Worm (Caenorhabditis elegans) whole organism, L2 larva: ENCODE measurements around the gene K10C2.2.
A peak's percentile ranks its signal among the peaks of the same experiment; 100 is the strongest.

Experiments used
- C34F6.9 ChIP-seq: fragments of 150-350 bp; optimal IDR thresholded peaks from 2 replicates; lab custom pipeline; 2014; ENCODE audit warnings: missing biosample characterization, missing genetic modification characterization
- F13H6.1 ChIP-seq: sonication (generic microtip); optimal IDR thresholded peaks from 2 replicates; lab custom pipeline; 2016; ENCODE audit warnings: missing genetic modification characterization, missing compliant biosample characterization
- Y55F3AM.14 ChIP-seq: fragments of 200-800 bp; sonication (Bioruptor generic); optimal IDR thresholded peaks from 2 replicates; lab custom pipeline; 2018; ENCODE audit warnings: mild to moderate bottlenecking, missing genetic modification characterization, missing compliant biosample characterization
- alr-1 ChIP-seq: fragments of 150-350 bp; optimal IDR thresholded peaks from 2 replicates; lab custom pipeline; 2014; ENCODE audit warnings: missing biosample characterization, missing genetic modification characterization
- aly-2 ChIP-seq: fragments of 150-350 bp; optimal IDR thresholded peaks from 2 replicates; lab custom pipeline; 2014; ENCODE audit warnings: missing biosample characterization, missing genetic modification characterization
- blmp-1 ChIP-seq: sonication (generic microtip); optimal IDR thresholded peaks from 2 replicates; lab custom pipeline; 2017; ENCODE audit warnings: missing genetic modification characterization, mild to moderate bottlenecking, missing compliant biosample characterization, antibody characterized with exemption, moderate library complexity; ENCODE audit not compliant: insufficient read depth
- ceh-16 ChIP-seq: fragments of 150-350 bp; optimal IDR thresholded peaks from 2 replicates; lab custom pipeline; 2014; ENCODE audit warnings: missing biosample characterization, missing genetic modification characterization
- ceh-82 ChIP-seq: fragments of 150-350 bp; optimal IDR thresholded peaks from 2 replicates; lab custom pipeline; 2014; ENCODE audit warnings: missing biosample characterization, missing genetic modification characterization
- crh-2 ChIP-seq: sonication (generic microtip); optimal IDR thresholded peaks from 2 replicates; lab custom pipeline; 2017; ENCODE audit warnings: missing biosample characterization, missing genetic modification characterization
- dmd-4 ChIP-seq: sonication (generic microtip); optimal IDR thresholded peaks from 2 replicates; lab custom pipeline; 2017; ENCODE audit warnings: missing biosample characterization, missing genetic modification characterization
- elt-3 ChIP-seq: sonication (generic microtip); optimal IDR thresholded peaks from 2 replicates; lab custom pipeline; 2017; ENCODE audit warnings: missing biosample characterization, missing genetic modification characterization
- fos-1 ChIP-seq: fragments of 150-350 bp; optimal IDR thresholded peaks from 2 replicates; lab custom pipeline; 2014; ENCODE audit warnings: missing biosample characterization, missing genetic modification characterization
- gmeb-1 ChIP-seq: fragments of 150-350 bp; optimal IDR thresholded peaks from 2 replicates; lab custom pipeline; 2014; ENCODE audit warnings: missing biosample characterization, missing genetic modification characterization
- lin-11 ChIP-seq: fragments of 150-350 bp; sonication (generic microtip); optimal IDR thresholded peaks from 2 replicates; lab custom pipeline; 2014; ENCODE audit warnings: missing biosample characterization, missing genetic modification characterization, inconsistent platforms, mixed read lengths
- lin-13 ChIP-seq: fragments of 150-350 bp; optimal IDR thresholded peaks from 2 replicates; lab custom pipeline; 2014; ENCODE audit warnings: missing biosample characterization, missing genetic modification reagents, missing genetic modification characterization
- lsy-2 ChIP-seq, 2 experiments: fragments of 150-350 bp in 1 of 2; sonication (generic microtip) in 1 of 2; optimal IDR thresholded peaks; 2 replicates each; lab custom pipeline; 2014 to 2017; ENCODE audit warnings: missing biosample characterization in 2 of 2, missing genetic modification characterization in 2 of 2
- mab-5 ChIP-seq: fragments of 150-350 bp; optimal IDR thresholded peaks from 2 replicates; lab custom pipeline; 2014; ENCODE audit warnings: missing biosample characterization, missing genetic modification characterization
- mbf-1 ChIP-seq: sonication (generic microtip); optimal IDR thresholded peaks from 2 replicates; lab custom pipeline; 2017; ENCODE audit warnings: missing biosample characterization, missing genetic modification characterization
- mdl-1 ChIP-seq, 2 experiments: fragments of 150-350 bp in 1 of 2; sonication (generic microtip) in 1 of 2; optimal IDR thresholded peaks; 2 replicates each; lab custom pipeline; 2017; ENCODE audit warnings: missing biosample characterization in 2 of 2, missing genetic modification characterization in 2 of 2
- nhr-129 ChIP-seq: fragments of 150-350 bp; optimal IDR thresholded peaks from 2 replicates; lab custom pipeline; 2014; ENCODE audit warnings: missing biosample characterization, missing genetic modification characterization
- nhr-21 ChIP-seq: fragments of 150-350 bp; optimal IDR thresholded peaks from 2 replicates; lab custom pipeline; 2014; ENCODE audit warnings: missing biosample characterization, missing genetic modification characterization
- nhr-23 ChIP-seq: fragments of 150-350 bp; optimal IDR thresholded peaks from 2 replicates; lab custom pipeline; 2014; ENCODE audit warnings: missing biosample characterization, missing genetic modification reagents, missing genetic modification characterization
- nhr-237 ChIP-seq: fragments of 150-350 bp; optimal IDR thresholded peaks from 2 replicates; lab custom pipeline; 2014; ENCODE audit warnings: missing biosample characterization, missing genetic modification characterization
- nhr-25 ChIP-seq: fragments of 150-350 bp; sonication (generic microtip); optimal IDR thresholded peaks from 3 replicates; lab custom pipeline; 2014; ENCODE audit warnings: missing biosample characterization, missing genetic modification characterization
- nhr-6 ChIP-seq: fragments of 150-350 bp; optimal IDR thresholded peaks from 2 replicates; lab custom pipeline; 2014; ENCODE audit warnings: missing biosample characterization, missing genetic modification characterization
- nhr-77 ChIP-seq: fragments of 150-350 bp; optimal IDR thresholded peaks from 2 replicates; lab custom pipeline; 2014; ENCODE audit warnings: missing biosample characterization, missing genetic modification characterization
- peb-1 ChIP-seq: fragments of 150-350 bp; optimal IDR thresholded peaks from 2 replicates; lab custom pipeline; 2014; ENCODE audit warnings: missing biosample characterization, missing genetic modification characterization
- sem-4 ChIP-seq: fragments of 150-350 bp; optimal IDR thresholded peaks from 2 replicates; lab custom pipeline; 2014; ENCODE audit warnings: missing biosample characterization, missing genetic modification reagents, missing genetic modification characterization
- skn-1 ChIP-seq: sonication (generic microtip); optimal IDR thresholded peaks from 2 replicates; lab custom pipeline; 2017; ENCODE audit warnings: missing biosample characterization, missing genetic modification characterization
- sma-3 ChIP-seq: sonication (generic microtip); optimal IDR thresholded peaks from 2 replicates; lab custom pipeline; 2016; ENCODE audit warnings: missing genetic modification reagents, missing genetic modification characterization, missing compliant biosample characterization
- sma-9 ChIP-seq, 2 experiments: fragments of 150-350 bp in 1 of 2; sonication (generic microtip) in 1 of 2; optimal IDR thresholded peaks; 2 replicates each; lab custom pipeline; 2014 to 2016; ENCODE audit warnings: missing genetic modification characterization in 2 of 2, mild to moderate bottlenecking in 1 of 2, missing biosample characterization in 1 of 2, missing compliant biosample characterization in 1 of 2, missing genetic modification reagents in 1 of 2, moderate library complexity in 1 of 2
- snpc-4 ChIP-seq: fragments of 150-350 bp; optimal IDR thresholded peaks from 2 replicates; lab custom pipeline; 2014; ENCODE audit warnings: missing biosample characterization, missing genetic modification characterization
- unc-39 ChIP-seq: fragments of 150-350 bp; optimal IDR thresholded peaks from 2 replicates; lab custom pipeline; 2014; ENCODE audit warnings: missing biosample characterization, missing genetic modification characterization
- unc-55 ChIP-seq: fragments of 150-350 bp; sonication (generic microtip); optimal IDR thresholded peaks from 3 replicates; lab custom pipeline; 2014; ENCODE audit warnings: missing biosample characterization, missing genetic modification reagents, missing genetic modification characterization
- unc-62 ChIP-seq: fragments of 150-350 bp; optimal IDR thresholded peaks from 2 replicates; lab custom pipeline; 2014; ENCODE audit warnings: missing biosample characterization, missing genetic modification reagents, missing genetic modification characterization
- ztf-1 ChIP-seq: fragments of 200-800 bp; sonication (Bioruptor generic); conservative IDR thresholded peaks from 2 replicates; pipeline ENCODE4 v1.3.6; 2022; ENCODE audit warnings: missing genetic modification characterization, missing compliant biosample characterization
- ztf-11 ChIP-seq: sonication (generic microtip); optimal IDR thresholded peaks from 2 replicates; lab custom pipeline; 2017; ENCODE audit warnings: missing biosample characterization, missing genetic modification characterization

K10C2.2 gene

DNA sequence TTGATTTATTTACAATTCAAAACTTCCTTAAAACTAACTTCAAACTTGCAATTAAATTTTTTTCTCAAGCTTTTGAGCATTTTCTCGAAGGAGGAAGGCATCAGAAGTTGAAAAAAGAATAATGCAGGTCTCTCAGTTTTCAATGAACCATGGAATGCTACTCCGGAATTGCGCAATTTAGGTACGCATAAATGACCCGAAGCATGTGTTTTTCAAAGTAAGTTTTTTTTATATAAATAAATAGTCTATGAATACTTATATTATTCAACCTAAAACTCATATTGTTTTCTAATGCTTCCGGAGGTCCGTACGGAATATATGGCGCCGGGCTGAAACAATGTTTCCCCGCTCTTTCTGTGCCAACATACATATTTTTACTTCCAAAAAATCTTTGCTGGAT lies at the start of gene K10C2.2:
Gene K10C2.2 (minus strand): TSS at position 101 of the 400 bp plus-strand sequence.
- no peak for TF ChIP-seq gmeb-1
- TF ChIP-seq blmp-1 (tag; lab: Kevin White, UChicago) = no peak
- TF ChIP-seq lin-13 (GFP tag; lab: Kevin White, UChicago) = no peak
- no peak for TF ChIP-seq ceh-82 (tag; lab: Kevin White, UChicago)
- TF ChIP-seq aly-2 = no peak
- TF ChIP-seq ztf-1 (GFP tag; lab: Robert Waterston, UW) = no peak
- TF ChIP-seq unc-39 (tag; lab: Kevin White, UChicago) = no peak
- TF ChIP-seq nhr-6 (tag; lab: Kevin White, UChicago) = no peak
- no peak for TF ChIP-seq sma-9 (GFP tag; optimal IDR thresholded peaks at IDR 0.05; lab: Kevin White, UChicago)
- no peak for TF ChIP-seq sma-9 (tag; optimal IDR thresholded peaks at IDR 0.05; lab: Kevin White, UChicago)
- TF ChIP-seq unc-55 (GFP tag; lab: Kevin White, UChicago) = no peak

- no peak for TF ChIP-seq dmd-4 (tag; lab: Kevin White, UChicago)
- TF ChIP-seq fos-1 (tag; lab: Kevin White, UChicago) = peak; percentile 17
- TF ChIP-seq lin-11 (tag; lab: Kevin White, UChicago) = no peak
- TF ChIP-seq, all 48 proteins: peak for 1
Observed at ce11 chrX:6476540-6476939, 43.0 kb upstream of the K10C2.2 start, which contains the start of gene C15B12.1. TSS of gene C15B12.1 (plus strand) at chrX:6476810.

ce11 chrX:6473698-6474314 lies 40.2 kb upstream of the K10C2.2 start, which contains the start of the genes C15B12.4 and C15B12.8:
TSS of gene C15B12.4 (minus strand) at chrX:6473748.
TSS of gene C15B12.8 (plus strand) at chrX:6474264.
- TF ChIP-seq alr-1 = no peak
- TF ChIP-seq lin-11 (tag; lab: Kevin White, UChicago) = no peak
- TF ChIP-seq C34F6.9 = no peak
- TF ChIP-seq, all 48 proteins: peak for 0

DNA sequence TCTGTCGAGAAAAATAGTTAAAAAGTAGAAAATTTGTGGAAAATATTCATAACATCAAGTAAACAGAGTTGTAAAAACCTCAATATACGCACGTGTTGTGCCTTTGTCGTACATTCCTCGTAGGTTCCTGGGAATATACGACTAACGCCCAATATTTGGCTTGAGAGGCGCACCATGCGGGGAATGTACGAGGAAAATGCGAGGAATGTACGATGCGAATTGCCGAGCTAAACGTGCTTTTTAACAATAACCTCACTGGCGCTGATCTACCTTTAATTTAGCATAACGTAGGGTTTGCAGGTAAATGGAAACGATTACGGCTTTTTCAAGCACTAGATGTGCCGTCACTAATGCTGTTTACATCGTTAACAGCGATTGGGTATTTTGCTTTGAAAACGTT lies 34.9 kb upstream of the K10C2.2 start, which contains the start of gene C15B12.9:
Gene C15B12.9 (plus strand): TSS at position 301 of the 400 bp plus-strand sequence.
- TF ChIP-seq sem-4 (tag; lab: Kevin White, UChicago) (no peak), nhr-21 (tag; lab: Kevin White, UChicago) (no peak), lin-11 (tag; lab: Kevin White, UChicago) (no peak), skn-1 (no peak), alr-1 (no peak), nhr-25 (tag; lab: Kevin White, UChicago) (no peak), fos-1 (tag; lab: Kevin White, UChicago) (no peak), nhr-129 (tag; lab: Kevin White, UChicago) (no peak), Y55F3AM.14 (GFP tag; lab: Kevin White, UChicago) (no peak), mab-5 (tag; lab: Kevin White, UChicago) (no peak), blmp-1 (tag; lab: Kevin White, UChicago) (no peak), ceh-16 (tag; lab: Kevin White, UChicago) (no peak), snpc-4 (no peak), unc-39 (tag; lab: Kevin White, UChicago) (no peak), aly-2 (no peak), nhr-237 (tag; lab: Kevin White, UChicago) (no peak), peb-1 (tag; lab: Kevin White, UChicago) (no peak), dmd-4 (tag; lab: Kevin White, UChicago) (no peak), nhr-77 (tag; lab: Kevin White, UChicago) (no peak)

DNA sequence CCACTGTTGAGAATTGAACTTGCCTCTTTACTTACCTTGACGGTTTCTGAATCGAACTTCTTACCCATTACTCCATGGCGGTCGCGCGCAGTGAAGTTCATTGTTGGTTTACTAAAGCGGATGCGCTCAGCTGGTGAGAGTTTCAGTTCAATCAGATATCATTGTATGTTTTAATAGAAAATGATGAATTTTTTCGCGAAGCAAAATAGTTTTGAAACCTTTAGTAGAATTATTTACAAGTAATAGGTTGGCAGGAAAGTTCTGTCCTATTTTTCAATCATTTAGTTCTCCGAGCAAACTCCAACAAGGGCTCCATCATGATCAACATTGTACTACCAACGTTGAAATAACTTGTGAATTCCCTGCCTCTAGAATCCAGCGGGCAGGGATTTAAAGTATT lies 33.9 kb upstream of the K10C2.2 start, which contains the start of gene C15B12.3:
Gene C15B12.3 (minus strand): TSS at position 101 of the 400 bp plus-strand sequence.
- TF ChIP-seq F13H6.1 (tag; lab: Kevin White, UChicago) = no peak
- no peak for TF ChIP-seq nhr-23 (tag; lab: Kevin White, UChicago)
- TF ChIP-seq Y55F3AM.14 (GFP tag; lab: Kevin White, UChicago) = no peak
- TF ChIP-seq unc-55 (GFP tag; lab: Kevin White, UChicago) = no peak
- no peak for TF ChIP-seq nhr-25 (tag; lab: Kevin White, UChicago)
- no peak for TF ChIP-seq sma-3 (GFP tag; lab: Kevin White, UChicago)
- no peak for TF ChIP-seq crh-2
- TF ChIP-seq mbf-1 = no peak
- no peak for TF ChIP-seq dmd-4 (tag; lab: Kevin White, UChicago)
- TF ChIP-seq skn-1 = no peak
- TF ChIP-seq ztf-11 = no peak
- TF ChIP-seq mdl-1 (tag; optimal IDR thresholded peaks at IDR 0.05; lab: Kevin White, UChicago) = no peak
- TF ChIP-seq snpc-4 = no peak
- no peak for TF ChIP-seq aly-2
- no peak for TF ChIP-seq alr-1
- TF ChIP-seq ztf-1 (GFP tag; lab: Robert Waterston, UW) = no peak
- no peak for TF ChIP-seq lsy-2 (tag; optimal IDR thresholded peaks at IDR 0.05; lab: Kevin White, UChicago)
- TF ChIP-seq fos-1 (tag; lab: Kevin White, UChicago) = no peak
- no peak for TF ChIP-seq elt-3
- TF ChIP-seq unc-62 = no peak
